Worm (Caenorhabditis elegans) whole organism, L1 larva: ENCODE data around the gene Y49F6B.9.

Source experiments
- C34B4.2 ChIP-seq: sonication (generic microtip); optimal IDR thresholded peaks from 2 replicates; lab custom pipeline; 2017; ENCODE audit warnings: mild to moderate bottlenecking, missing genetic modification characterization, missing compliant biosample characterization
- aha-1 ChIP-seq: fragments of 150-350 bp; optimal IDR thresholded peaks from 2 replicates; lab custom pipeline; 2014; ENCODE audit warnings: missing biosample characterization, missing genetic modification characterization
- alr-1 ChIP-seq: fragments of 200-800 bp; sonication (Bioruptor generic); optimal IDR thresholded peaks from 2 replicates; lab custom pipeline; 2018; ENCODE audit warnings: borderline replicate concordance, mild to moderate bottlenecking, missing genetic modification characterization, missing compliant biosample characterization
- aly-2 ChIP-seq: fragments of 150-350 bp; optimal IDR thresholded peaks from 2 replicates; lab custom pipeline; 2014; ENCODE audit warnings: missing biosample characterization, missing genetic modification characterization
- ceh-63 ChIP-seq: fragments of 200-800 bp; sonication (Bioruptor generic); optimal IDR thresholded peaks from 2 replicates; lab custom pipeline; 2018; ENCODE audit warnings: mild to moderate bottlenecking, missing genetic modification characterization, missing compliant biosample characterization
- ceh-8 ChIP-seq: fragments of 200-800 bp; sonication (Bioruptor generic); optimal IDR thresholded peaks from 2 replicates; lab custom pipeline; 2018; ENCODE audit warnings: mild to moderate bottlenecking, missing genetic modification characterization, moderate library complexity, missing compliant biosample characterization
- ces-1 ChIP-seq: fragments of 150-350 bp; optimal IDR thresholded peaks from 2 replicates; lab custom pipeline; 2014; ENCODE audit warnings: missing biosample characterization, missing genetic modification reagents, missing genetic modification characterization
- efl-3 ChIP-seq: fragments of 200-800 bp; sonication (Bioruptor generic); optimal IDR thresholded peaks from 2 replicates; lab custom pipeline; 2018; ENCODE audit warnings: mild to moderate bottlenecking, missing genetic modification characterization, missing compliant biosample characterization
- egl-13 ChIP-seq: sonication (generic microtip); optimal IDR thresholded peaks from 2 replicates; lab custom pipeline; 2016; ENCODE audit warnings: missing genotype, missing genetic modification reagents, missing genetic modification characterization, missing compliant biosample characterization
- egl-27 ChIP-seq, 2 experiments: fragments of 150-350 bp in 1 of 2; sonication (generic microtip); optimal IDR thresholded peaks; 3 replicates each; lab custom pipeline; 2017 to 2018; ENCODE audit warnings: missing biosample characterization in 2 of 2, missing genetic modification characterization in 2 of 2, missing genetic modification reagents in 2 of 2
- elt-3 ChIP-seq, 6 experiments: fragments of 150-350 bp in 1 of 6; sonication (generic microtip); optimal IDR thresholded peaks; 2 replicates each; lab custom pipeline; 2017 to 2018; ENCODE audit warnings: missing biosample characterization in 6 of 6, missing genetic modification characterization in 6 of 6, inconsistent platforms in 1 of 6
- fkh-4 ChIP-seq: sonication (generic microtip); optimal IDR thresholded peaks from 2 replicates; lab custom pipeline; 2016; ENCODE audit warnings: missing compliant biosample characterization, missing genetic modification characterization, borderline replicate concordance
- hlh-17 ChIP-seq: fragments of 200-800 bp; sonication (Bioruptor generic); optimal IDR thresholded peaks from 2 replicates; lab custom pipeline; 2018; ENCODE audit warnings: missing genetic modification characterization, mild to moderate bottlenecking, missing compliant biosample characterization, moderate library complexity, borderline replicate concordance
- hlh-4 ChIP-seq: sonication (generic microtip); optimal IDR thresholded peaks from 2 replicates; lab custom pipeline; 2016; ENCODE audit warnings: mild to moderate bottlenecking, missing genetic modification characterization, missing compliant biosample characterization
- irx-1 ChIP-seq: sonication (generic microtip); optimal IDR thresholded peaks from 2 replicates; lab custom pipeline; 2016; ENCODE audit warnings: missing genetic modification characterization, missing compliant biosample characterization
- isw-1 ChIP-seq: fragments of 200-800 bp; sonication (Bioruptor generic); IDR thresholded peaks from 2 replicates; pipeline ENCODE4 v1.3.6; 2022; ENCODE audit warnings: missing genetic modification characterization, missing compliant biosample characterization
- lin-13 ChIP-seq: fragments of 150-350 bp; optimal IDR thresholded peaks from 2 replicates; lab custom pipeline; 2014; ENCODE audit warnings: missing biosample characterization, missing genetic modification reagents, missing genetic modification characterization
- lsy-2 ChIP-seq, 2 experiments: fragments of 150-350 bp; optimal IDR thresholded peaks; 2 replicates each; lab custom pipeline; 2014; ENCODE audit warnings: missing biosample characterization in 2 of 2, missing genetic modification characterization in 2 of 2
- mdl-1 ChIP-seq, 2 experiments: fragments of 150-350 bp; optimal IDR thresholded peaks; 2 replicates each; lab custom pipeline; 2014 to 2017; ENCODE audit warnings: missing biosample characterization in 2 of 2, missing genetic modification characterization in 2 of 2, inconsistent platforms in 1 of 2
- nhr-20 ChIP-seq: sonication (generic microtip); optimal IDR thresholded peaks from 2 replicates; lab custom pipeline; 2016; ENCODE audit warnings: mild to moderate bottlenecking, missing genetic modification characterization, missing compliant biosample characterization
- nhr-28 ChIP-seq: fragments of 150-350 bp; optimal IDR thresholded peaks from 2 replicates; lab custom pipeline; 2014; ENCODE audit warnings: missing biosample characterization, missing genetic modification characterization
- nhr-71 ChIP-seq: sonication (generic microtip); optimal IDR thresholded peaks from 2 replicates; lab custom pipeline; 2016; ENCODE audit warnings: mild to moderate bottlenecking, missing genetic modification characterization, moderate library complexity, missing compliant biosample characterization
- nhr-76 ChIP-seq: sonication (generic microtip); optimal IDR thresholded peaks from 2 replicates; lab custom pipeline; 2017; ENCODE audit warnings: missing biosample characterization, missing genetic modification characterization
- pag-3 ChIP-seq: sonication (generic microtip); optimal IDR thresholded peaks from 2 replicates; lab custom pipeline; 2017; ENCODE audit warnings: missing genetic modification characterization, mild to moderate bottlenecking, missing compliant biosample characterization, antibody characterized with exemption, borderline replicate concordance; ENCODE audit not compliant: insufficient read depth
- snpc-4 ChIP-seq: fragments of 150-350 bp; optimal IDR thresholded peaks from 2 replicates; lab custom pipeline; 2014; ENCODE audit warnings: missing biosample characterization, missing genetic modification characterization
- unc-30 ChIP-seq: sonication (generic microtip); optimal IDR thresholded peaks from 2 replicates; lab custom pipeline; 2017; ENCODE audit warnings: missing biosample characterization, missing genetic modification characterization
- vab-15 ChIP-seq: sonication (generic microtip); optimal IDR thresholded peaks from 2 replicates; lab custom pipeline; 2017; ENCODE audit warnings: missing genotype, mild to moderate bottlenecking, missing genetic modification characterization, missing compliant biosample characterization
- zag-1 ChIP-seq: fragments of 150-350 bp; optimal IDR thresholded peaks from 2 replicates; lab custom pipeline; 2014; ENCODE audit warnings: missing biosample characterization, missing genetic modification characterization
- ztf-4 ChIP-seq: fragments of 150-350 bp; optimal IDR thresholded peaks from 2 replicates; lab custom pipeline; 2014; ENCODE audit warnings: missing biosample characterization, missing genetic modification characterization

The Y49F6B.9 gene

ce11 chrII:3446647-3447046 is 52.5 kb downstream of the Y49F6B.9 start, which contains the start of the genes C16C8.20 and gldi-6:
C16C8.20 (plus strand) TSS chrII:3446947.
gldi-6 (plus strand) TSS chrII:3446947.
- TF ChIP-seq irx-1 (tag; lab: Kevin White, UChicago): no peak
- no peak for TF ChIP-seq fkh-4
- TF ChIP-seq snpc-4 (tag; lab: Kevin White, UChicago): no peak
- TF ChIP-seq hlh-17 (GFP tag; lab: Kevin White, UChicago): no peak
- no peak for TF ChIP-seq mdl-1 (tag; optimal IDR thresholded peaks at IDR 0.05; lab: Kevin White, UChicago)
- no peak for TF ChIP-seq nhr-76 (tag; lab: Kevin White, UChicago)
- TF ChIP-seq ztf-4 (tag; lab: Kevin White, UChicago): no peak
- TF ChIP-seq, all 84 proteins: peak for 0

ce11 chrII:3445285-3445806 is 53.8 kb downstream of the Y49F6B.9 start, which contains the start of the genes C16C8.5 and C16C8.16:
C16C8.5 (minus strand) TSS chrII:3445385.
C16C8.16 (plus strand) TSS chrII:3445756.
- TF ChIP-seq elt-3 (tag; optimal IDR thresholded peaks at IDR 0.05; lab: Kevin White, UChicago) (no peak), egl-13 (tag; lab: Kevin White, UChicago) (no peak), vab-15 (no peak), ceh-63 (no peak), C34B4.2 (no peak)

- TF ChIP-seq mdl-1 (tag; optimal IDR thresholded peaks at IDR 0.05; lab: Kevin White, UChicago) (no peak), zag-1 (tag; lab: Kevin White, UChicago) (no peak), aly-2 (no peak), unc-30 (no peak), nhr-71 (no peak), ces-1 (GFP tag; lab: Kevin White, UChicago) (no peak), aha-1 (tag; lab: Kevin White, UChicago) (no peak), nhr-20 (tag; lab: Kevin White, UChicago) (no peak), lin-13 (GFP tag; lab: Kevin White, UChicago) (no peak), egl-27 (tag; optimal IDR thresholded peaks at IDR 0.05; lab: Kevin White, UChicago) (no peak), isw-1 (GFP tag; lab: Robert Waterston, UW) (no peak), nhr-28 (tag; lab: Kevin White, UChicago) (no peak), alr-1 (tag; lab: Kevin White, UChicago) (no peak), hlh-4 (tag; lab: Kevin White, UChicago) (no peak), ceh-8 (GFP tag; lab: Kevin White, UChicago) (no peak), efl-3 (GFP tag; lab: Kevin White, UChicago) (no peak), pag-3 (tag; lab: Kevin White, UChicago) (no peak), lsy-2 (tag; optimal IDR thresholded peaks at IDR 0.05; lab: Kevin White, UChicago) (no peak)
These were observed 54.9 kb downstream of the Y49F6B.9 start, which contains the start of gene C16C8.4 for ce11 chrII:3444280-3444679. C16C8.4 (minus strand) TSS chrII:3444380.
